Fruit fly (Drosophila melanogaster): ENCODE results near the gene MED14.
A peak's percentile ranks its signal among the peaks of the same experiment; 100 is the strongest.

dm6 chr3L:548304-549198 lies 44.5 kb upstream of the MED14 start:
- TF ChIP-seq EcR (GFP tag; optimal IDR thresholded peaks at IDR 0.05) (peak; percentile 20), CG34367 (tag; optimal IDR thresholded peaks at IDR 0.05) (no peak), fd96Ca (GFP tag; IDR thresholded peaks at IDR 0.05) (no peak), CG10348 (GFP tag; IDR thresholded peaks at IDR 0.05) (no peak), Snoo (tag; optimal IDR thresholded peaks at IDR 0.05) (no peak), CG14655 (GFP tag; optimal IDR thresholded peaks at IDR 0.05) (peak; percentile 6), CG8159 (tag; optimal IDR thresholded peaks at IDR 0.05) (no peak), D1 (tag; optimal IDR thresholded peaks at IDR 0.05) (no peak), CG8301 (tag; optimal IDR thresholded peaks at IDR 0.05) (no peak), Pif1B (GFP tag; optimal IDR thresholded peaks at IDR 0.05) (no peak), Ets98B (GFP tag; IDR thresholded peaks at IDR 0.05) (no peak), rn (GFP tag; IDR thresholded peaks at IDR 0.05) (no peak)

All from whole organism, pupa.